Worm (Caenorhabditis elegans) whole organism, L1 larva: ENCODE results near the gene F54D5.15.
A peak's percentile ranks its signal among the peaks of the same experiment; 100 is the strongest.

ENCODE experiments used
- ces-1 ChIP-seq: fragments of 150-350 bp; optimal IDR thresholded peaks from 2 replicates; lab custom pipeline; 2014; ENCODE audit warnings: missing biosample characterization, missing genetic modification reagents, missing genetic modification characterization
- nhr-90 ChIP-seq: sonication (generic microtip); optimal IDR thresholded peaks from 2 replicates; lab custom pipeline; 2016; ENCODE audit warnings: mild to moderate bottlenecking, missing genetic modification characterization, missing compliant biosample characterization; ENCODE audit not compliant: poor library complexity

- TF ChIP-seq ces-1, result no peak
- peak; percentile 70 for TF ChIP-seq nhr-90 (tag; lab: Kevin White, UChicago)
Observed at ce11 chrII:11547254-11547687, 16.8 kb downstream of the F54D5.15 start, which contains the start of gene F54D5.7.
